Worm (Caenorhabditis elegans) whole organism, late embryonic: ENCODE data around the gene C50F4.8.

ENCODE experiments used
- ceh-34 ChIP-seq: sonication (generic microtip); optimal IDR thresholded peaks from 2 replicates; lab custom pipeline; 2016; ENCODE audit warnings: mild to moderate bottlenecking, missing genetic modification characterization, missing compliant biosample characterization
- elt-2 ChIP-seq: sonication (generic microtip); optimal IDR thresholded peaks from 2 replicates; lab custom pipeline; 2016; ENCODE audit warnings: missing genetic modification reagents, missing genetic modification characterization, missing compliant biosample characterization
- elt-4 ChIP-seq: sonication (generic microtip); optimal IDR thresholded peaks from 2 replicates; lab custom pipeline; 2016; ENCODE audit warnings: missing genetic modification characterization, missing compliant biosample characterization
- hlh-15 ChIP-seq: sonication (generic microtip); optimal IDR thresholded peaks from 2 replicates; lab custom pipeline; 2016; ENCODE audit warnings: missing genetic modification characterization, missing compliant biosample characterization
- pqm-1 ChIP-seq: sonication (generic microtip); optimal IDR thresholded peaks from 2 replicates; lab custom pipeline; 2016; ENCODE audit warnings: missing genetic modification characterization, missing compliant biosample characterization
- pros-1 ChIP-seq: fragments of 150-350 bp; optimal IDR thresholded peaks from 2 replicates; lab custom pipeline; 2014; ENCODE audit warnings: missing biosample characterization, missing genetic modification reagents, missing genetic modification characterization
- rnt-1 ChIP-seq: sonication (generic microtip); optimal IDR thresholded peaks from 2 replicates; lab custom pipeline; 2016; ENCODE audit warnings: missing genetic modification characterization, missing compliant biosample characterization
- unc-55 ChIP-seq: sonication (generic microtip); optimal IDR thresholded peaks from 2 replicates; lab custom pipeline; 2017; ENCODE audit warnings: missing biosample characterization, missing genetic modification reagents, missing genetic modification characterization
- zip-5 ChIP-seq: sonication (generic microtip); optimal IDR thresholded peaks from 2 replicates; lab custom pipeline; 2016; ENCODE audit warnings: missing genetic modification characterization, missing compliant biosample characterization

ce11 chrV:9531477-9531876 lies 12.8 kb upstream of the C50F4.8 start, which contains the start of the genes C50F4.10 and pfk-1.2:
- no peak for TF ChIP-seq elt-4 (tag; lab: Kevin White, UChicago)
- no peak for TF ChIP-seq pqm-1 (tag; lab: Kevin White, UChicago)
- TF ChIP-seq elt-2 (tag; lab: Kevin White, UChicago): no peak
- no peak for TF ChIP-seq pros-1
- TF ChIP-seq unc-55: no peak
- no peak for TF ChIP-seq ceh-34 (tag; lab: Kevin White, UChicago)
- no peak for TF ChIP-seq zip-5 (tag; lab: Kevin White, UChicago)
- no peak for TF ChIP-seq hlh-15 (tag; lab: Kevin White, UChicago)
- no peak for TF ChIP-seq rnt-1 (tag; lab: Kevin White, UChicago)
